Worm (Caenorhabditis elegans) whole organism, mixed stage, embryonic: ENCODE data around the gene F43E2.6.
"Not testable (repeated sequence)": the region's sequence is repeated elsewhere in the genome, so short reads cannot be mapped to it uniquely, and the experiment has no call there.

Experiments
- M03D4.4 ChIP-seq: sonication (generic microtip); optimal IDR thresholded peaks from 2 replicates; lab custom pipeline; 2017; ENCODE audit warnings: mild to moderate bottlenecking, missing genetic modification characterization, missing compliant biosample characterization
- bed-3 ChIP-seq: fragments of 200-800 bp; sonication (Bioruptor generic); optimal IDR thresholded peaks from 3 replicates; lab custom pipeline; 2018; ENCODE audit warnings: mild to moderate bottlenecking, missing genetic modification characterization, moderate library complexity, missing compliant biosample characterization
- blmp-1 ChIP-seq: fragments of 150-350 bp; optimal IDR thresholded peaks from 2 replicates; lab custom pipeline; 2014; ENCODE audit warnings: missing biosample characterization, missing genetic modification characterization
- ceh-39 ChIP-seq: fragments of 150-350 bp; optimal IDR thresholded peaks from 2 replicates; lab custom pipeline; 2014; ENCODE audit warnings: missing biosample characterization, missing genetic modification characterization
- ceh-43 ChIP-seq: fragments of 200-800 bp; sonication (Bioruptor generic); optimal IDR thresholded peaks from 2 replicates; lab custom pipeline; 2018; ENCODE audit warnings: mild to moderate bottlenecking, missing genetic modification characterization, moderate library complexity, missing compliant biosample characterization
- ceh-83 ChIP-seq: fragments of 200-800 bp; sonication (Bioruptor generic); optimal IDR thresholded peaks from 2 replicates; lab custom pipeline; 2018; ENCODE audit warnings: mild to moderate bottlenecking, missing genetic modification characterization, missing compliant biosample characterization
- ces-1 ChIP-seq: fragments of 150-350 bp; optimal IDR thresholded peaks from 2 replicates; lab custom pipeline; 2014; ENCODE audit warnings: missing biosample characterization, missing genetic modification reagents, missing genetic modification characterization
- elt-1 ChIP-seq: sonication (generic microtip); optimal IDR thresholded peaks from 2 replicates; lab custom pipeline; 2017; ENCODE audit warnings: missing genetic modification characterization, mild to moderate bottlenecking, missing compliant biosample characterization, antibody characterized with exemption, moderate library complexity, borderline replicate concordance; ENCODE audit not compliant: insufficient read depth
- elt-3 ChIP-seq: fragments of 150-350 bp; optimal IDR thresholded peaks from 2 replicates; lab custom pipeline; 2014; ENCODE audit warnings: missing biosample characterization, missing genetic modification characterization
- flh-1 ChIP-seq: fragments of 200-800 bp; sonication (Bioruptor generic); optimal IDR thresholded peaks from 2 replicates; lab custom pipeline; 2018; ENCODE audit warnings: mild to moderate bottlenecking, missing genetic modification characterization, moderate library complexity, missing compliant biosample characterization
- ham-2 ChIP-seq: fragments of 200-800 bp; sonication (Bioruptor generic); optimal IDR thresholded peaks from 2 replicates; lab custom pipeline; 2018; ENCODE audit warnings: mild to moderate bottlenecking, missing genetic modification characterization, missing compliant biosample characterization
- hlh-1 ChIP-seq: fragments of 150-350 bp; optimal IDR thresholded peaks from 2 replicates; lab custom pipeline; 2014; ENCODE audit warnings: missing biosample characterization, missing genetic modification reagents, missing genetic modification characterization
- lin-32 ChIP-seq: fragments of 200-800 bp; sonication (Bioruptor generic); optimal IDR thresholded peaks from 2 replicates; lab custom pipeline; 2018; ENCODE audit warnings: mild to moderate bottlenecking, missing genetic modification characterization, missing compliant biosample characterization
- lsy-2 ChIP-seq: fragments of 150-350 bp; optimal IDR thresholded peaks from 2 replicates; lab custom pipeline; 2014; ENCODE audit warnings: missing biosample characterization, missing genetic modification characterization
- mab-5 ChIP-seq: fragments of 150-350 bp; optimal IDR thresholded peaks from 2 replicates; lab custom pipeline; 2014; ENCODE audit warnings: missing biosample characterization, missing genetic modification characterization
- mep-1 ChIP-seq: fragments of 150-350 bp; optimal IDR thresholded peaks from 2 replicates; lab custom pipeline; 2017; ENCODE audit warnings: missing biosample characterization, missing genetic modification reagents, missing genetic modification characterization, inconsistent platforms
- mls-2 ChIP-seq: sonication (generic microtip); optimal IDR thresholded peaks from 2 replicates; lab custom pipeline; 2016; ENCODE audit warnings: mild to moderate bottlenecking, missing genetic modification characterization, moderate library complexity, missing compliant biosample characterization
- nhr-12 ChIP-seq: fragments of 150-350 bp; optimal IDR thresholded peaks from 2 replicates; lab custom pipeline; 2014; ENCODE audit warnings: missing biosample characterization, missing genetic modification characterization
- nhr-2 ChIP-seq: fragments of 150-350 bp; optimal IDR thresholded peaks from 2 replicates; lab custom pipeline; 2014; ENCODE audit warnings: missing biosample characterization, missing genetic modification characterization
- nhr-28 ChIP-seq: fragments of 150-350 bp; optimal IDR thresholded peaks from 2 replicates; lab custom pipeline; 2014; ENCODE audit warnings: missing biosample characterization, missing genetic modification characterization
- nhr-76 ChIP-seq: sonication (generic microtip); optimal IDR thresholded peaks from 2 replicates; lab custom pipeline; 2017; ENCODE audit warnings: missing biosample characterization, missing genetic modification characterization
- pha-4 ChIP-seq: fragments of 150-350 bp; optimal IDR thresholded peaks from 2 replicates; lab custom pipeline; 2018; ENCODE audit warnings: missing biosample characterization, missing genetic modification reagents, missing genetic modification characterization
- sem-2 ChIP-seq: fragments of 200-800 bp; sonication (Bioruptor generic); optimal IDR thresholded peaks from 2 replicates; lab custom pipeline; 2018; ENCODE audit warnings: mild to moderate bottlenecking, missing genetic modification characterization, missing compliant biosample characterization
- snpc-4 ChIP-seq: fragments of 150-350 bp; optimal IDR thresholded peaks from 2 replicates; lab custom pipeline; 2014; ENCODE audit warnings: missing biosample characterization, missing genetic modification characterization
- tbx-8 ChIP-seq: fragments of 200-800 bp; sonication (Bioruptor generic); optimal IDR thresholded peaks from 2 replicates; lab custom pipeline; 2018; ENCODE audit warnings: mild to moderate bottlenecking, missing genetic modification characterization, moderate library complexity, missing compliant biosample characterization
- unc-120 ChIP-seq: sonication (generic microtip); optimal IDR thresholded peaks from 2 replicates; lab custom pipeline; 2017; ENCODE audit warnings: missing genetic modification characterization, missing compliant biosample characterization; ENCODE audit not compliant: poor library complexity, severe bottlenecking
- unc-39 ChIP-seq: fragments of 150-350 bp; optimal IDR thresholded peaks from 2 replicates; lab custom pipeline; 2014; ENCODE audit warnings: missing biosample characterization, missing genetic modification characterization
- unc-62 ChIP-seq: fragments of 150-350 bp; optimal IDR thresholded peaks from 2 replicates; lab custom pipeline; 2014; ENCODE audit warnings: missing biosample characterization, missing genetic modification reagents, missing genetic modification characterization
- zip-8 ChIP-seq: fragments of 150-350 bp; optimal IDR thresholded peaks from 2 replicates; lab custom pipeline; 2014; ENCODE audit warnings: missing biosample characterization, missing genetic modification characterization
- ztf-11 ChIP-seq: fragments of 150-350 bp; optimal IDR thresholded peaks from 2 replicates; lab custom pipeline; 2014; ENCODE audit warnings: missing biosample characterization, missing genetic modification characterization

F43E2.6 gene

ce11 chrII:7370195-7370594, 1.5 kb upstream of the F43E2.6 start, which contains the start of gene F43E2.11:
F43E2.11 (minus strand) TSS chrII:7370295.
- TF ChIP-seq mls-2 (tag; lab: Kevin White, UChicago); ceh-83 (GFP tag; lab: Kevin White, UChicago); tbx-8 (GFP tag; lab: Kevin White, UChicago): not testable (repeated sequence)

ce11 chrII:7363990-7364455, 4.6 kb downstream of the F43E2.6 start, which contains the start of gene msra-1:
msra-1 (minus strand) TSS chrII:7364040.
- TF ChIP-seq nhr-28 (tag; lab: Kevin White, UChicago) (no peak), sem-2 (GFP tag; lab: Kevin White, UChicago) (no peak), elt-3 (tag; lab: Kevin White, UChicago) (no peak), elt-1 (tag; lab: Kevin White, UChicago) (peak; percentile 18), nhr-76 (tag; lab: Kevin White, UChicago) (no peak), hlh-1 (tag; lab: Kevin White, UChicago) (peak; percentile 24), unc-62 (GFP tag; lab: Kevin White, UChicago) (peak; percentile 82), ztf-11 (no peak), ceh-39 (tag; lab: Kevin White, UChicago) (peak; percentile 65), lsy-2 (tag; lab: Kevin White, UChicago) (no peak), ces-1 (GFP tag; lab: Kevin White, UChicago) (peak; percentile 46), flh-1 (GFP tag; lab: Kevin White, UChicago) (no peak), unc-120 (tag; lab: Kevin White, UChicago) (peak; percentile 21), pha-4 (tag; lab: Kevin White, UChicago) (no peak)
- TF ChIP-seq, all 35 proteins: peak for 6

- TF ChIP-seq blmp-1 (tag; lab: Kevin White, UChicago) (peak; percentile 75), zip-8 (no peak), unc-62 (GFP tag; lab: Kevin White, UChicago) (peak; percentile 3), mab-5 (tag; lab: Kevin White, UChicago) (no peak)
Measured at ce11 chrII:7358489-7358943, 10.1 kb downstream of the F43E2.6 start, which contains the start of gene insc-1. insc-1 (plus strand) TSS chrII:7358893.

- TF ChIP-seq hlh-1 (tag; lab: Kevin White, UChicago) (peak; percentile 70), ceh-43 (GFP tag; lab: Kevin White, UChicago) (no peak), M03D4.4 (tag; lab: Kevin White, UChicago) (no peak), nhr-2 (no peak), unc-62 (GFP tag; lab: Kevin White, UChicago) (peak; percentile 79), nhr-28 (tag; lab: Kevin White, UChicago) (no peak), mep-1 (tag; lab: Kevin White, UChicago) (no peak), ces-1 (GFP tag; lab: Kevin White, UChicago) (no peak)
Measured at ce11 chrII:7357176-7357575, 11.5 kb downstream of the F43E2.6 start.

- TF ChIP-seq sem-2 (GFP tag; lab: Kevin White, UChicago) (no peak), lsy-2 (tag; lab: Kevin White, UChicago) (peak; percentile 30), nhr-76 (tag; lab: Kevin White, UChicago) (no peak), lin-32 (GFP tag; lab: Kevin White, UChicago) (no peak)
Measured at ce11 chrII:7356773-7357172, 11.9 kb downstream of the F43E2.6 start.

ce11 chrII:7356326-7356725, 12.3 kb downstream of the F43E2.6 start, which contains the start of gene haf-2:
haf-2 (minus strand) TSS chrII:7356426.
- TF ChIP-seq nhr-28 (tag; lab: Kevin White, UChicago) (no peak), ham-2 (GFP tag; lab: Kevin White, UChicago) (no peak), elt-3 (tag; lab: Kevin White, UChicago) (no peak), unc-39 (tag; lab: Kevin White, UChicago) (no peak), snpc-4 (no peak), elt-1 (tag; lab: Kevin White, UChicago) (no peak), sem-2 (GFP tag; lab: Kevin White, UChicago) (no peak), nhr-12 (no peak), nhr-2 (no peak), mep-1 (tag; lab: Kevin White, UChicago) (no peak), bed-3 (GFP tag; lab: Kevin White, UChicago) (no peak), ceh-39 (tag; lab: Kevin White, UChicago) (no peak), nhr-76 (tag; lab: Kevin White, UChicago) (no peak)
- TF ChIP-seq, all 35 proteins: peak for 0
